Fruit fly (Drosophila melanogaster) whole organism, prepupa: Measurements from ENCODE around the gene B9d1.

Experiments used
- CG10669 ChIP-seq: fragments of 200-800 bp; sonication (Bioruptor generic); optimal IDR thresholded peaks from 3 replicates; lab custom pipeline; 2018; ENCODE audit warnings: missing biosample characterization, mild to moderate bottlenecking, missing genetic modification characterization, moderate library complexity
- CG3919 ChIP-seq: fragments of 200-800 bp; sonication (Bioruptor generic); optimal IDR thresholded peaks from 3 replicates; lab custom pipeline; 2016; ENCODE audit warnings: missing biosample characterization, missing genetic modification characterization
- CG6854 ChIP-seq: fragments of 200-800 bp; sonication (Bioruptor generic); optimal IDR thresholded peaks from 2 replicates; lab custom pipeline; 2017; ENCODE audit warnings: missing biosample characterization, mild to moderate bottlenecking, missing genetic modification characterization
- Eip93F ChIP-seq: fragments of 200-800 bp; sonication (Bioruptor generic); optimal IDR thresholded peaks from 2 replicates; lab custom pipeline; 2016; ENCODE audit warnings: missing biosample characterization, mild to moderate bottlenecking, missing genetic modification characterization
- Ets21C ChIP-seq: fragments of 200-800 bp; sonication (Bioruptor generic); optimal IDR thresholded peaks from 3 replicates; lab custom pipeline; 2016; ENCODE audit warnings: missing biosample characterization, missing genetic modification characterization
- Gug ChIP-seq: fragments of 200-800 bp; sonication (Bioruptor generic); IDR thresholded peaks from 2 replicates; pipeline ENCODE4 v1.3.6; 2022; ENCODE audit warnings: missing biosample characterization, missing genetic modification characterization
- Hr38 ChIP-seq: sonication (Bioruptor generic); optimal IDR thresholded peaks from 2 replicates; lab custom pipeline; 2016; ENCODE audit warnings: missing biosample characterization, missing genetic modification characterization
- Hr39 ChIP-seq: fragments of 200-800 bp; sonication (Bioruptor generic); optimal IDR thresholded peaks from 2 replicates; lab custom pipeline; 2016; ENCODE audit warnings: missing biosample characterization, missing genetic modification characterization
- fd59A ChIP-seq: fragments of 200-800 bp; sonication (Bioruptor generic); optimal IDR thresholded peaks from 2 replicates; lab custom pipeline; 2017; ENCODE audit warnings: missing biosample characterization, mild to moderate bottlenecking, missing genetic modification characterization, missing genetic modification reagents
- ss ChIP-seq, 2 experiments: fragments of 200-800 bp; sonication (Bioruptor generic); optimal IDR thresholded peaks; 2 replicates in 1 of 2; 3 replicates in 1 of 2; lab custom pipeline; 2017 to 2018; ENCODE audit warnings: mild to moderate bottlenecking in 2 of 2, missing biosample characterization in 2 of 2, missing genetic modification characterization in 2 of 2, moderate library complexity in 1 of 2

dm6 chr3R:15446149-15446548 is 35.6 kb upstream of the B9d1 start:
- TF ChIP-seq fd59A (no peak), CG3919 (GFP tag; lab: Kevin White, UChicago) (no peak), Ets21C (GFP tag; lab: Kevin White, UChicago) (no peak), Gug (GFP tag; lab: Robert Waterston, UW) (no peak), Eip93F (no peak), ss (GFP tag; optimal IDR thresholded peaks at IDR 0.05; lab: Kevin White, UChicago) (no peak), Hr39 (GFP tag; lab: Kevin White, UChicago) (no peak), CG6854 (no peak), Hr38 (GFP tag; lab: Kevin White, UChicago) (no peak), CG10669 (no peak)
